Worm (Caenorhabditis elegans): ENCODE data around the gene sre-27.

The sre-27 gene

DNA sequence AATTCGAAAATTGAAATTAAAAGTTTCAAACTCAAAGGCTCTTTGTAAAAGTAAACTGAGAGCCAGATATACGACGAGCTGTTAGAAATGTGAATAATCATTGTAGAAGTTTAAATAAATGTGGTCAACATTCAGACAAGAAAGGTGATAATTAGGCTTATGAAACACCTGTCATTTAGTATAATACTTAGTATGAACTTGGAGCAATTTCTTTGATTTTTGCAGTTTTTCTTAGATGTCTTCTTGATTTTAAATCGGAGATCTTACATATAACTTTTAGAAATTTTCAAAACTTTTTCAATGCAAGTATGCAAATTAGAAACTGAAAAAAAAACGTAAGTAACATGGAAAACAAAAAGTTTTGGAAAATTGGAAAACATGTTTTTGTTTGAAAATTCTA is 11.0 kb downstream of the sre-27 start, which contains the start of gene sre-30:
TSS of gene sre-30 (minus strand) at position 101 of the 400 bp plus-strand sequence.
- no peak for TF ChIP-seq ces-1 (GFP tag; optimal IDR thresholded peaks at IDR 0.05)
- no peak for TF ChIP-seq nhr-12 (tag; optimal IDR thresholded peaks at IDR 0.05)
- TF ChIP-seq nhr-76 (tag; optimal IDR thresholded peaks at IDR 0.05) = no peak
- TF ChIP-seq nhr-2 (tag; optimal IDR thresholded peaks at IDR 0.05) = no peak
- no peak for TF ChIP-seq zip-8 (tag; optimal IDR thresholded peaks at IDR 0.05)
- TF ChIP-seq lin-13 (tag; optimal IDR thresholded peaks at IDR 0.05) = no peak
- no peak for TF ChIP-seq sptf-1 (tag; optimal IDR thresholded peaks at IDR 0.05)
- no peak for TF ChIP-seq bed-3 (GFP tag; optimal IDR thresholded peaks at IDR 0.05)
- no peak for TF ChIP-seq ham-2 (GFP tag; optimal IDR thresholded peaks at IDR 0.05)
- no peak for TF ChIP-seq elt-3 (tag; optimal IDR thresholded peaks at IDR 0.05)

DNA sequence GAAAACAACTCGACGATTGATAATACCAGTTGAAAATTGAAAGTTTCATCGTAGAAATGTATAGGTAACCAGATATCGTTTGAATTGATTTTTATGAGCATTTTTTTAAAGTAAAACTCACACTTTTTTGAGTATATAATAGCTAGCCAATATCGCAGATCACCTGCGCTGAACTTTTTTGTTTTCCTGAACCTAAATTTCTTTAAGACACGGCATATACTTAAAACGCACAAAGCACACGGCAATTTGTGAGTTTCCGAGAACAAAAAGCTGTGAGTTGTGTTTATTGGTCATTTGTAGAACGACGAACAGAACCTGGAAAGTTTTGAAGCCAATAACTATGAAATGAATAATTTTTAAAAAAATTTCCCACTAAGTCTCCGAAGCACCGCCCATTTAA is 15.6 kb downstream of the sre-27 start, which contains the start of gene sre-29:
TSS of gene sre-29 (minus strand) at position 101 of the 400 bp plus-strand sequence.
- no peak for TF ChIP-seq flh-1 (GFP tag; optimal IDR thresholded peaks at IDR 0.05)
- no peak for TF ChIP-seq unc-39 (tag; optimal IDR thresholded peaks at IDR 0.05)
- TF ChIP-seq ham-2 (GFP tag; optimal IDR thresholded peaks at IDR 0.05) = no peak
- no peak for TF ChIP-seq lin-32 (GFP tag; optimal IDR thresholded peaks at IDR 0.05)
- TF ChIP-seq ceh-43 (GFP tag; optimal IDR thresholded peaks at IDR 0.05) = no peak

DNA sequence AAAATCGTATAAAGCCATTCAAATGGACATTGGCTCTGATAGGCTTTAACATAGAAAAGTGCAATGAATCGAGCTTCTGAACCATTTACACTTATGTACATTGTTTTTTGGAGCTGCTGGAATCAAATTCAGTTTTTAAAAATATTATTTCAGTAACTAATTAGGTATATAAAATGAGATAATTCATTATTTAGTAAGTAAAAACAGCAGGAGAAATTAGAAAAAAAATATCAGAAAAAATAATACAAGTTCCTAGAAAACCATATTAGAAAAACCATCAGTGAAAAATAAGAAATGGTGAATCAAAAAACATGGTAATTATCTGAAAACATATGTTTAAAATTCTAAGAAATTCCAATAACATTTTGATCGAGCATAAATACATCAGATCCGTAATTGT is 19.8 kb downstream of the sre-27 start, which contains the start of gene F57G9.7:
TSS of gene F57G9.7 (minus strand) at position 101 of the 400 bp plus-strand sequence.
- no peak for TF ChIP-seq ham-2 (GFP tag; optimal IDR thresholded peaks at IDR 0.05)
- TF ChIP-seq unc-62 (GFP tag; optimal IDR thresholded peaks at IDR 0.05) = no peak
- TF ChIP-seq unc-39 (tag; optimal IDR thresholded peaks at IDR 0.05) = no peak
- TF ChIP-seq pha-4 (tag; optimal IDR thresholded peaks at IDR 0.05) = no peak
- TF ChIP-seq ces-1 (GFP tag; optimal IDR thresholded peaks at IDR 0.05) = no peak
- no peak for TF ChIP-seq nhr-237 (tag; optimal IDR thresholded peaks at IDR 0.05)
- no peak for TF ChIP-seq bed-3 (GFP tag; optimal IDR thresholded peaks at IDR 0.05)

DNA sequence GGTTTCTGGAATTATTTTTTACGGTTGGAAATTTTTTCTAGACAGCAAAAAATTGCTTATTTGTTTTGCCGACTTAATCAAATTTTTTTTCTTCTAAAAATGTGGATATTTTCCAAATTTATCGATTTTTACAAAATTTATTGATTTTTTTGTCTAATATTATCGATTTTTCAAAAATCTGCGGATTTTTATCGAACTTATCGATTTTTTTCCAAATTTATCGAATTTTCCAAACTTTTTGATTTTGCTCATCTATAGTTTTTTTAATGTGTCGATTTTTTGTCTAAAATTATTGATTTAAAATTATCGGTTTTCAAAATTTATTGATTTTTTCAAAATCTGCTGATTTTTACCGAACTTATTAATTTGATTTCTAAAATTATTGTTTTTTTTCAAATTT is 23.3 kb downstream of the sre-27 start:
- no peak for TF ChIP-seq pha-4 (tag; optimal IDR thresholded peaks at IDR 0.05)
- TF ChIP-seq elt-1 (tag; optimal IDR thresholded peaks at IDR 0.05; ENCODE audit: borderline replicate concordance, insufficient read depth) = no peak
- TF ChIP-seq drap-1 (GFP tag; optimal IDR thresholded peaks at IDR 0.05) = no peak
- TF ChIP-seq elt-3 (tag; optimal IDR thresholded peaks at IDR 0.05) = no peak
- no peak for TF ChIP-seq unc-39 (tag; optimal IDR thresholded peaks at IDR 0.05)
- TF ChIP-seq ces-1 (GFP tag; optimal IDR thresholded peaks at IDR 0.05) = no peak
- no peak for TF ChIP-seq zip-8 (tag; optimal IDR thresholded peaks at IDR 0.05)
- no peak for TF ChIP-seq hlh-1 (tag; optimal IDR thresholded peaks at IDR 0.05)

DNA sequence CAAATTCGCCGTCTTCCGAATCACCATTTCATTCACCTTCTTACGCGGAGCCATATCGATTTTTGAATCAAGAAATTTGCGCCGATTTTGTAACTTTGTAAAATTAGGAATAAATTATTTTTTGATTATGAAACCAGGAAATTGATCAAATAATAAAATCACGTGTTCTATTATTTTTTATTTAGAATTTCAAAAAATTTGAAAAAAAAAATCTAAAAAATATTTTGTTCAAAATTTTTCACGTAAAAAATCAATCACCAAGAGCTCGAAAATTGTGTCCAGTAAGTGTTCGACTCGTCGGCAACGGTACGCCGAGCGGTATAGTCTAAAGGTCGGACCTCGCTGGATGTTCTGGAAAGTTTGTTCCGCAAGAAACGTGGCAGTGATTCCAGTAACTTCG is 23.7 kb downstream of the sre-27 start, which contains the start of gene Y57A10B.7:
TSS of gene Y57A10B.7 (minus strand) at position 101 of the 400 bp plus-strand sequence.
- TF ChIP-seq snpc-4 (tag; optimal IDR thresholded peaks at IDR 0.05) (no peak), M03D4.4 (tag; optimal IDR thresholded peaks at IDR 0.05) (no peak), nhr-28 (tag; optimal IDR thresholded peaks at IDR 0.05) (no peak), drap-1 (GFP tag; optimal IDR thresholded peaks at IDR 0.05) (no peak), unc-62 (GFP tag; optimal IDR thresholded peaks at IDR 0.05) (no peak), ztf-11 (tag; optimal IDR thresholded peaks at IDR 0.05) (no peak), mls-2 (tag; optimal IDR thresholded peaks at IDR 0.05) (no peak), lsy-2 (tag; optimal IDR thresholded peaks at IDR 0.05) (no peak), ces-1 (GFP tag; optimal IDR thresholded peaks at IDR 0.05) (no peak), zip-8 (tag; optimal IDR thresholded peaks at IDR 0.05) (no peak), unc-39 (tag; optimal IDR thresholded peaks at IDR 0.05) (no peak), nhr-237 (tag; optimal IDR thresholded peaks at IDR 0.05) (no peak), flh-1 (GFP tag; optimal IDR thresholded peaks at IDR 0.05) (no peak), mep-1 (tag; optimal IDR thresholded peaks at IDR 0.05) (no peak), blmp-1 (tag; optimal IDR thresholded peaks at IDR 0.05) (no peak), elt-3 (tag; optimal IDR thresholded peaks at IDR 0.05) (no peak), elt-1 (tag; optimal IDR thresholded peaks at IDR 0.05; ENCODE audit: borderline replicate concordance, insufficient read depth) (no peak), sem-2 (GFP tag; optimal IDR thresholded peaks at IDR 0.05) (no peak), mab-5 (tag; optimal IDR thresholded peaks at IDR 0.05) (no peak), hlh-1 (tag; optimal IDR thresholded peaks at IDR 0.05) (no peak)

DNA sequence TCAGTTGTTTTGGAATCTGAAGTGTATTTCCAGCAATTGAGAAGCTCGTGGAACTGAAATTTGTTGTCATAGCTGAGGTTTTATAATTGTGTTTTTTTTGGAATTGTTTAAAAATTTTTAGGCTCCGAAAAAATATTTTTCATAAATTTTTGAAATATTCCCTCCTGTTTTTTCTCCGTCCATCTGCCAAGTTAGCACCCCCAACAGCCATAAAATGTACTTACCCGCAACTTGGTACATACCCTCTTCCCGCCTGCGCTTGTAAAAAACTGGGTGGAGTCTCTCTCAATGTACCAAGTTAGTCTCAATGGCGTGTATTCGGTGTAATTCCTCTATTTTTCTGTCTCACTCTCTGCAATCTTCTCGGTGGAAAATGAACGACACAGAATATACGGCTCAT is 27.6 kb downstream of the sre-27 start, which contains the start of gene Y57A10B.6:
TSS of gene Y57A10B.6 (plus strand) at position 301 of the 400 bp plus-strand sequence.
- TF ChIP-seq unc-62 (GFP tag; optimal IDR thresholded peaks at IDR 0.05) = no peak
- no peak for TF ChIP-seq mab-5 (tag; optimal IDR thresholded peaks at IDR 0.05)
- no peak for TF ChIP-seq M03D4.4 (tag; optimal IDR thresholded peaks at IDR 0.05)
- TF ChIP-seq ztf-11 (tag; optimal IDR thresholded peaks at IDR 0.05) = no peak
- no peak for TF ChIP-seq ceh-43 (GFP tag; optimal IDR thresholded peaks at IDR 0.05)
- TF ChIP-seq zip-8 (tag; optimal IDR thresholded peaks at IDR 0.05) = no peak
- no peak for TF ChIP-seq drap-1 (GFP tag; optimal IDR thresholded peaks at IDR 0.05)
- no peak for TF ChIP-seq nhr-28 (tag; optimal IDR thresholded peaks at IDR 0.05)
- no peak for TF ChIP-seq nhr-76 (tag; optimal IDR thresholded peaks at IDR 0.05)
- TF ChIP-seq nhr-2 (tag; optimal IDR thresholded peaks at IDR 0.05) = no peak
- no peak for TF ChIP-seq sem-2 (GFP tag; optimal IDR thresholded peaks at IDR 0.05)
- TF ChIP-seq lin-32 (GFP tag; optimal IDR thresholded peaks at IDR 0.05) = no peak
- TF ChIP-seq cnd-1 (tag; optimal IDR thresholded peaks at IDR 0.05) = no peak
- TF ChIP-seq mep-1 (tag; optimal IDR thresholded peaks at IDR 0.05) = no peak
- TF ChIP-seq ham-2 (GFP tag; optimal IDR thresholded peaks at IDR 0.05) = no peak
- no peak for TF ChIP-seq pha-4 (tag; optimal IDR thresholded peaks at IDR 0.05)
- no peak for TF ChIP-seq nhr-12 (tag; optimal IDR thresholded peaks at IDR 0.05)
- TF ChIP-seq elt-3 (tag; optimal IDR thresholded peaks at IDR 0.05) = no peak
- TF ChIP-seq snpc-4 (tag; optimal IDR thresholded peaks at IDR 0.05) = no peak
